Worm (Caenorhabditis elegans): ENCODE data around the gene msp-33.

The msp-33 gene

DNA sequence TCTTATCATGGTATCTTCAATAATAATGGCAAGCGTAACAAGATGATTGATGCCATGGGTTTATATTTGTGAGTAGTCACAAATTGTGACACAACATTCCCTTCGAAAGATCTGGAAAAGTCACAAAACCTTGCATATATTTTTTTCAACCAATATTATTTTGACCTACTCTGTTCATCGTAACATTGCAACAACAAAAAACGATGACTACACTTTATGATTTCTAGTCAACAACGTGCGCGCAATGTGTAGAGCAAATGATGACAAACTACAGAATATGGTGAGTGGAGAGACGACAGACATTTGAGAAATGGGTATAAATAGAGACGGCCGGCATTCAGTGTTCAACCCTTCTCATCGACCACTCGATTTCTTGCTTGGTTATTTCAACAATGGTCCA is 10.8 kb downstream of the msp-33 start, which contains the start of gene gst-7 (continued):
- TF ChIP-seq unc-130 (GFP tag; optimal IDR thresholded peaks at IDR 0.05) (no peak), lin-1 (GFP tag; IDR thresholded peaks at IDR 0.05) (no peak), set-16 (GFP tag; IDR thresholded peaks at IDR 0.05) (no peak), nhr-77 (tag; optimal IDR thresholded peaks at IDR 0.05) (peak; percentile 39), dmd-9 (GFP tag; IDR thresholded peaks at IDR 0.05) (no peak), nhr-6 (tag; optimal IDR thresholded peaks at IDR 0.05) (no peak), snpc-4 (tag; optimal IDR thresholded peaks at IDR 0.05) (no peak), nhr-237 (tag; optimal IDR thresholded peaks at IDR 0.05) (no peak), tra-1 (GFP tag; IDR thresholded peaks at IDR 0.05) (0 out of 2 replicates have a peak, but pooled peaks have one; percentile 20), nhr-10 (tag; optimal IDR thresholded peaks at IDR 0.05) (no peak), lim-7 (GFP tag; IDR thresholded peaks at IDR 0.05) (no peak), tag-97 (GFP tag; IDR thresholded peaks at IDR 0.05) (no peak), nhr-42 (GFP tag; IDR thresholded peaks at IDR 0.05) (no peak), pqm-1 (tag; optimal IDR thresholded peaks at IDR 0.05) (peak; percentile 38), lin-38 (GFP tag; IDR thresholded peaks at IDR 0.05) (no peak; the same call in 1 of the 2 replicates), lin-15B (tag; optimal IDR thresholded peaks at IDR 0.05) (no peak), aly-2 (tag; optimal IDR thresholded peaks at IDR 0.05) (no peak), nhr-48 (tag; optimal IDR thresholded peaks at IDR 0.05) (peak; percentile 71), hmg-1.1 (GFP tag; IDR thresholded peaks at IDR 0.05) (peak; percentile 35; the same call in 1 of the 2 replicates), mep-1 (tag; optimal IDR thresholded peaks at IDR 0.05) (peak; percentile 28), rbr-2 (tag; optimal IDR thresholded peaks at IDR 0.05) (no peak), nhr-41 (GFP tag; IDR thresholded peaks at IDR 0.05) (no peak), T20F7.1 (GFP tag; optimal IDR thresholded peaks at IDR 0.05) (no peak), F10B5.3 (tag; optimal IDR thresholded peaks at IDR 0.05) (no peak), zip-2 (tag; optimal IDR thresholded peaks at IDR 0.05) (no peak), ceh-44 (GFP tag; IDR thresholded peaks at IDR 0.05) (no peak), spr-3 (GFP tag; optimal IDR thresholded peaks at IDR 0.05) (no peak), F26F4.8 (GFP tag; conservative IDR thresholded peaks at IDR 0.05) (no peak), ceh-20 (GFP tag; IDR thresholded peaks at IDR 0.05) (no peak), nhr-111 (GFP tag; optimal IDR thresholded peaks at IDR 0.05) (no peak), mdt-29 (GFP tag; IDR thresholded peaks at IDR 0.05) (no peak), mxl-3 (GFP tag; optimal IDR thresholded peaks at IDR 0.05) (peak; percentile 95)

DNA sequence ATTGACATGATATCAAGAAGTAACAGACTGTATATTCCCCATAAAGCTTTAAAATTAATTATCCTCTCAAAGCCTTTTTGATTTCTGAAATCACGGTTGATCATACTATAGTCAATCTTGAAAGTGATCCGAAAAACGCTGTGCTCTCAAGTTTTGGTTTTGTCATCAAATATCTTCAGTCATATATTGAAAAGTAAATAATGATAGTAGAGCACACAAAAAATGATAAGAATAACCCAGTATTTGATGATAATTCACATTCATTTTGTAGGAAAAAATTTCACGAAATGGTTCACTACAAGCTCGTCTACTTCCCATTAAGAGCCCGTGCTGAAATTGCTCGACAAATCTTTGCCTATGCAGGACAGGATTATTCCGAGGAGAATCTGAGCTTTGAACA is 12.9 kb downstream of the msp-33 start, which contains the start of gene gst-6:
Gene gst-6, plus strand, starts transcription at position 263 of the 400 bp plus-strand sequence.
- no peak for TF ChIP-seq daf-16 (GFP tag; optimal IDR thresholded peaks at IDR 0.05)
- peak; percentile 34 for TF ChIP-seq daf-16 (tag; optimal IDR thresholded peaks at IDR 0.05)
- TF ChIP-seq nhr-28 (tag; optimal IDR thresholded peaks at IDR 0.05): peak; percentile 41
- no peak for TF ChIP-seq lin-39 (tag; optimal IDR thresholded peaks at IDR 0.05)

DNA sequence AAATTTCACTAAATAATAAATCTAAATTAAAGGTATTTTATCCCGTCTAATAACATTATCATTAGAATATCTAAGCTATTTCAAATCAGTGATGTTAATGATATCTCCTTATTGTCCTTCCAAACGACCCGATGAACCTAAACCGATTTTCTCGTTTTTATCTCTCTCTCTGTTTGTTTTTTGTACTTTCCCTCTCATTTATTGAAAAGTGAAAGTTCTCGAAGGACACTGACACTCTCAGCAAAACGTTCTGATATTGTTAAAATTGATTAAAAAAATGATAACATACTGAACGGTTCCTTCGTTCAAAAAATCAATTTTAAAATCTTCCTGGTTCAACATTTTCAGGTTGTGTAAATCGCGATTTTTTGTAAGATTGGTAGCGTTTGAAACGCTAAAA is 16.4 kb downstream of the msp-33 start, which contains the start of gene F11G11.13:
Gene F11G11.13, minus strand, starts transcription at position 89 of the 400 bp plus-strand sequence.
- TF ChIP-seq zfp-3 (GFP tag; conservative IDR thresholded peaks at IDR 0.05) (no peak), dve-1 (tag; optimal IDR thresholded peaks at IDR 0.05; ENCODE audit: insufficient read depth) (no peak), tag-97 (GFP tag; IDR thresholded peaks at IDR 0.05) (no peak), ceh-32 (tag; optimal IDR thresholded peaks at IDR 0.05; ENCODE audit: poor library complexity) (no peak), nhr-77 (tag; optimal IDR thresholded peaks at IDR 0.05) (no peak)

All from whole organism, L4 larva.